Fruit fly (Drosophila melanogaster) whole organism, embryonic: ENCODE data around the gene CG3448.

ENCODE experiments used
- Atf3 ChIP-seq: fragments of 200-800 bp; sonication (Bioruptor generic); optimal IDR thresholded peaks from 3 replicates; lab custom pipeline; 2016; ENCODE audit warnings: missing biosample characterization, missing genetic modification characterization
- Bdp1 ChIP-seq: fragments of 200-800 bp; sonication (Bioruptor generic); optimal IDR thresholded peaks from 3 replicates; lab custom pipeline; 2016; ENCODE audit warnings: missing biosample characterization, missing genetic modification characterization
- CG11504 ChIP-seq: fragments of 200-800 bp; sonication (Bioruptor generic); optimal IDR thresholded peaks from 3 replicates; lab custom pipeline; 2019; ENCODE audit warnings: missing biosample characterization, mild to moderate bottlenecking, missing genetic modification characterization, moderate library complexity
- CG11723 ChIP-seq: fragments of 200-800 bp; sonication (Bioruptor generic); optimal IDR thresholded peaks from 2 replicates; lab custom pipeline; 2017; ENCODE audit warnings: missing biosample characterization, mild to moderate bottlenecking, missing genetic modification characterization
- CG1233 ChIP-seq: fragments of 200-800 bp; sonication (Bioruptor generic); optimal IDR thresholded peaks from 4 replicates; lab custom pipeline; 2018; ENCODE audit warnings: missing biosample characterization, mild to moderate bottlenecking, missing genetic modification characterization
- CG12391 ChIP-seq: fragments of 200-800 bp; sonication (Bioruptor generic); optimal IDR thresholded peaks from 3 replicates; lab custom pipeline; 2018; ENCODE audit warnings: missing biosample characterization, mild to moderate bottlenecking, missing genetic modification characterization, moderate library complexity
- CG12769 ChIP-seq: fragments of 200-800 bp; sonication (Bioruptor generic); optimal IDR thresholded peaks from 2 replicates; lab custom pipeline; 2019; ENCODE audit warnings: missing biosample characterization, mild to moderate bottlenecking, missing genetic modification characterization, moderate library complexity
- CG12942 ChIP-seq: fragments of 200-800 bp; sonication (Bioruptor generic); optimal IDR thresholded peaks from 3 replicates; lab custom pipeline; 2016; ENCODE audit warnings: missing biosample characterization, missing genetic modification characterization
- CG13424 ChIP-seq: fragments of 200-800 bp; sonication (Bioruptor generic); optimal IDR thresholded peaks from 2 replicates; lab custom pipeline; 2019; ENCODE audit warnings: missing biosample characterization, mild to moderate bottlenecking, missing genetic modification characterization, moderate library complexity
- CG13624 ChIP-seq: fragments of 200-800 bp; sonication (Bioruptor generic); optimal IDR thresholded peaks from 2 replicates; lab custom pipeline; 2016; ENCODE audit warnings: missing biosample characterization, missing genetic modification characterization
- CG1529 ChIP-seq: fragments of 200-800 bp; sonication (Bioruptor generic); optimal IDR thresholded peaks from 3 replicates; lab custom pipeline; 2018; ENCODE audit warnings: missing biosample characterization, missing genetic modification characterization
- CG17359 ChIP-seq: fragments of 200-800 bp; sonication (Bioruptor generic); optimal IDR thresholded peaks from 3 replicates; lab custom pipeline; 2018; ENCODE audit warnings: missing biosample characterization, mild to moderate bottlenecking, missing genetic modification characterization, moderate library complexity
- CG17361 ChIP-seq: fragments of 200-800 bp; sonication (Bioruptor generic); IDR thresholded peaks from 3 replicates; pipeline ENCODE4 v1.3.6; 2022; ENCODE audit warnings: missing biosample characterization, missing genetic modification characterization
- CG17912 ChIP-seq: fragments of 200-800 bp; sonication (Bioruptor generic); optimal IDR thresholded peaks from 2 replicates; lab custom pipeline; 2018; ENCODE audit warnings: missing biosample characterization, mild to moderate bottlenecking, missing genetic modification characterization
- CG1832 ChIP-seq: fragments of 200-800 bp; sonication (Bioruptor generic); optimal IDR thresholded peaks from 2 replicates; lab custom pipeline; 2017; ENCODE audit warnings: missing biosample characterization, mild to moderate bottlenecking, missing genetic modification characterization, inconsistent platforms
- CG31388 ChIP-seq: fragments of 200-800 bp; sonication (Bioruptor generic); optimal IDR thresholded peaks from 2 replicates; lab custom pipeline; 2016; ENCODE audit warnings: missing biosample characterization, missing genetic modification characterization
- CG33213 ChIP-seq: fragments of 200-800 bp; sonication (Bioruptor generic); optimal IDR thresholded peaks from 3 replicates; lab custom pipeline; 2016; ENCODE audit warnings: missing biosample characterization, missing genetic modification characterization
- CG4328 ChIP-seq: fragments of 200-800 bp; sonication (Bioruptor generic); optimal IDR thresholded peaks from 3 replicates; lab custom pipeline; 2017; ENCODE audit warnings: missing biosample characterization, missing genetic modification reagents, missing genetic modification characterization
- CG4424 ChIP-seq: fragments of 200-800 bp; sonication (Bioruptor generic); optimal IDR thresholded peaks from 3 replicates; lab custom pipeline; 2016; ENCODE audit warnings: missing biosample characterization, missing genetic modification characterization
- CG4617 ChIP-seq: fragments of 200-800 bp; sonication (Bioruptor generic); optimal IDR thresholded peaks from 3 replicates; lab custom pipeline; 2016; ENCODE audit warnings: missing biosample characterization, missing genetic modification characterization, borderline replicate concordance
- CG5180 ChIP-seq: fragments of 200-800 bp; sonication (Bioruptor generic); optimal IDR thresholded peaks from 3 replicates; lab custom pipeline; 2017; ENCODE audit warnings: missing biosample characterization, missing genetic modification characterization, mild to moderate bottlenecking, moderate library complexity, missing genetic modification reagents
- CG6765 ChIP-seq: fragments of 200-800 bp; sonication (Bioruptor generic); optimal IDR thresholded peaks from 3 replicates; lab custom pipeline; 2017; ENCODE audit warnings: missing biosample characterization, mild to moderate bottlenecking, missing genetic modification characterization
- CG8359 ChIP-seq: fragments of 200-800 bp; sonication (Bioruptor generic); optimal IDR thresholded peaks from 2 replicates; lab custom pipeline; 2017; ENCODE audit warnings: missing biosample characterization, mild to moderate bottlenecking, missing genetic modification characterization, borderline replicate concordance
- CG8924 ChIP-seq: fragments of 200-800 bp; optimal IDR thresholded peaks from 3 replicates; lab custom pipeline; 2019; ENCODE audit warnings: missing biosample characterization, mild to moderate bottlenecking, missing genetic modification characterization, moderate library complexity
- CrebB ChIP-seq: fragments of 200-800 bp; sonication (Bioruptor generic); optimal IDR thresholded peaks from 3 replicates; lab custom pipeline; 2018; ENCODE audit warnings: missing biosample characterization, mild to moderate bottlenecking, missing genetic modification characterization
- Dek ChIP-seq: fragments of 200-800 bp; sonication (Bioruptor generic); optimal IDR thresholded peaks from 3 replicates; lab custom pipeline; 2019; ENCODE audit warnings: missing biosample characterization, mild to moderate bottlenecking, missing genetic modification characterization, moderate library complexity
- E2f2 ChIP-seq: fragments of 200-800 bp; sonication (Bioruptor generic); IDR thresholded peaks from 2 replicates; pipeline ENCODE4 v1.3.6; 2022; ENCODE audit warnings: missing biosample characterization, missing genetic modification characterization
- Gsc ChIP-seq: fragments of 200-800 bp; sonication (Bioruptor generic); IDR thresholded peaks from 2 replicates; pipeline ENCODE4 v1.3.6; 2022; ENCODE audit warnings: missing biosample characterization, missing genetic modification characterization
- HLH3B ChIP-seq: fragments of 200-800 bp; sonication (Bioruptor generic); IDR thresholded peaks from 2 replicates; pipeline ENCODE4 v1.3.6; 2022; ENCODE audit warnings: missing biosample characterization, missing genetic modification characterization
- HLHmδ ChIP-seq: fragments of 200-800 bp; sonication (Bioruptor generic); optimal IDR thresholded peaks from 2 replicates; lab custom pipeline; 2018; ENCODE audit warnings: missing biosample characterization, mild to moderate bottlenecking, missing genetic modification characterization, moderate library complexity
- Hr3 ChIP-seq: fragments of 200-800 bp; sonication (Bioruptor generic); optimal IDR thresholded peaks from 3 replicates; lab custom pipeline; 2016; ENCODE audit warnings: missing biosample characterization, missing genetic modification characterization
- MBD-R2 ChIP-seq: fragments of 200-800 bp; sonication (Bioruptor generic); IDR thresholded peaks from 2 replicates; pipeline ENCODE4 v1.3.6; 2022; ENCODE audit warnings: missing biosample characterization, missing genetic modification characterization
- Optix ChIP-seq: fragments of 200-800 bp; sonication (Bioruptor generic); IDR thresholded peaks from 3 replicates; pipeline ENCODE4 v1.3.6; 2022; ENCODE audit warnings: missing biosample characterization, missing genetic modification characterization
- Ptx1 ChIP-seq: fragments of 200-800 bp; sonication (Bioruptor generic); IDR thresholded peaks from 2 replicates; pipeline ENCODE4 v1.3.6; 2022; ENCODE audit warnings: missing biosample characterization, missing genetic modification characterization
- Sin3A ChIP-seq: fragments of >200 bp; optimal IDR thresholded peaks from 2 replicates; lab custom pipeline; 2018
- Spps ChIP-seq: fragments of 200-800 bp; sonication (Bioruptor generic); optimal IDR thresholded peaks from 2 replicates; lab custom pipeline; 2018; ENCODE audit warnings: missing biosample characterization, mild to moderate bottlenecking, missing genetic modification characterization
- Sry-δ ChIP-seq: fragments of 200-800 bp; sonication (Bioruptor generic); optimal IDR thresholded peaks from 2 replicates; lab custom pipeline; 2016; ENCODE audit warnings: missing biosample characterization, missing genetic modification characterization
- chn ChIP-seq: fragments of 200-800 bp; sonication (Bioruptor generic); optimal IDR thresholded peaks from 2 replicates; lab custom pipeline; 2016; ENCODE audit warnings: missing biosample characterization, missing genetic modification characterization
- disco-r ChIP-seq: fragments of 200-800 bp; sonication (Bioruptor generic); optimal IDR thresholded peaks from 2 replicates; lab custom pipeline; 2016; ENCODE audit warnings: missing biosample characterization, missing genetic modification characterization
- fu2 ChIP-seq: fragments of 200-800 bp; sonication (Bioruptor generic); optimal IDR thresholded peaks from 2 replicates; lab custom pipeline; 2016; ENCODE audit warnings: missing biosample characterization, missing genetic modification characterization
- hth ChIP-seq: fragments of >200 bp; optimal IDR thresholded peaks from 2 replicates; lab custom pipeline; 2017; ENCODE audit warnings: inconsistent platforms
- klu ChIP-seq: fragments of 200-800 bp; sonication (Bioruptor generic); IDR thresholded peaks from 2 replicates; pipeline ENCODE4 v1.3.6; 2022; ENCODE audit warnings: missing biosample characterization, missing genetic modification characterization
- nmo ChIP-seq: fragments of 200-800 bp; sonication (Bioruptor generic); optimal IDR thresholded peaks from 2 replicates; lab custom pipeline; 2018; ENCODE audit warnings: missing biosample characterization, mild to moderate bottlenecking, missing genetic modification characterization, moderate library complexity
- org-1 ChIP-seq: fragments of 200-800 bp; sonication (Bioruptor generic); optimal IDR thresholded peaks from 2 replicates; lab custom pipeline; 2017; ENCODE audit warnings: missing biosample characterization, missing genetic modification characterization
- phol ChIP-seq: fragments of 200-800 bp; sonication (Bioruptor generic); optimal IDR thresholded peaks from 3 replicates; lab custom pipeline; 2018; ENCODE audit warnings: missing biosample characterization, mild to moderate bottlenecking, missing genetic modification characterization, moderate library complexity
- prd ChIP-seq, 3 experiments: fragments of >200 bp in 2 of 3; fragments of 200-800 bp in 1 of 3; sonication (Bioruptor generic) in 1 of 3; optimal IDR thresholded peaks in 2 of 3; IDR thresholded peaks in 1 of 3; 2 replicates in 2 of 3; 3 replicates in 1 of 3; pipeline versions ENCODE4 v1.3.6 to Lab custom; 2017 to 2022; ENCODE audit warnings: missing biosample characterization in 1 of 3, missing genetic modification characterization in 1 of 3
- ranshi ChIP-seq: fragments of 200-800 bp; sonication (Bioruptor generic); IDR thresholded peaks from 2 replicates; pipeline ENCODE4 v1.3.6; 2022; ENCODE audit warnings: missing biosample characterization, missing genetic modification characterization
- rib ChIP-seq: fragments of 200-800 bp; sonication (Bioruptor generic); IDR thresholded peaks from 2 replicates; pipeline ENCODE4 v1.3.6; 2022; ENCODE audit warnings: missing biosample characterization, missing genetic modification characterization
- so ChIP-seq: fragments of 200-800 bp; sonication (Bioruptor generic); IDR thresholded peaks from 3 replicates; pipeline ENCODE4 v1.3.6; 2022; ENCODE audit warnings: missing biosample characterization, missing genetic modification characterization
- zf30C ChIP-seq: fragments of 200-800 bp; sonication (Bioruptor generic); optimal IDR thresholded peaks from 3 replicates; lab custom pipeline; 2018; ENCODE audit warnings: missing biosample characterization, mild to moderate bottlenecking, missing genetic modification characterization
- zfh1 ChIP-seq: fragments of 200-800 bp; sonication (Bioruptor generic); IDR thresholded peaks from 3 replicates; pipeline ENCODE4 v1.3.6; 2022; ENCODE audit warnings: missing biosample characterization, missing genetic modification characterization

CG3448 gene

DNA sequence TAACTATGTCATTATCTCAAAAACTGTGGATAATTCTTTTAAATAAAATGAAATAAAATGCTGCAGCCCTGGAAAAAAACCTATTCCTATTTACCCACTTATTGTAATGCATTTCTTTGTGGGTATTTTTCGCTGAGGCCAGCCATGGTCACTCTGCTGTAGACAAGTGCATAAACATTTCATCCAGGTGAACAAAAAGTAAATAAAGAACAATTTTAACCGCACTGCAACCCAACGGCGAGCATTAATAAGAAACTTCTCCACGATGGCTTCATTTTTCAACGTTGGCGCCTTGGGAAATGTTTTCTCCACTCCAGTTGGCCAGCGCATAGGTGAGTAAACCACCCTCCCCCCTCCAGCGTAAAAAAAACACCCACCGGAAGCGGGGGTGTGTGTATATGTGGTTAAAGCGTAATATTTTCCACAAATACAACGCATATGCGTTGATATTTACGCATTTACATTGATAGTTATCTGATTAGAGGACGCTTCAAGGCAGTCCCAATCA, 4.6 kb downstream of the CG3448 start, which contains the start of gene CG3529 (continued):
- peak; percentile 84 for TF ChIP-seq CG4617
- TF ChIP-seq CG31388 = no peak
- TF ChIP-seq fu2 (GFP tag; lab: Kevin White, UChicago) = no peak
- TF ChIP-seq CG1233 (GFP tag; lab: Kevin White, UChicago) = no peak
- TF ChIP-seq CG8359 = no peak
- no peak for TF ChIP-seq Gsc
- no peak for TF ChIP-seq prd (optimal IDR thresholded peaks at IDR 0.05; lab: Kevin White, UChicago)
- no peak for TF ChIP-seq prd (GFP tag; IDR thresholded peaks at IDR 0.05; lab: Robert Waterston, UW)
- TF ChIP-seq CG1832 = no peak
- TF ChIP-seq chn (GFP tag; lab: Kevin White, UChicago) = peak; percentile 79
- TF ChIP-seq ranshi = 0 out of 2 replicates have a peak, but pooled peaks have one; percentile 8
- TF ChIP-seq HLH3B = no peak
- TF ChIP-seq Sin3A (lab: Kevin White, UChicago) = peak; percentile 25
- peak; percentile 39 for TF ChIP-seq Dek (tag; lab: Kevin White, UChicago)
- no peak for TF ChIP-seq hth (lab: Kevin White, UChicago)
- peak; percentile 36 for TF ChIP-seq E2f2 (GFP tag; lab: Robert Waterston, UW)
- peak; percentile 71 for TF ChIP-seq phol
- TF ChIP-seq disco-r (GFP tag; lab: Kevin White, UChicago) = peak; percentile 39
- TF ChIP-seq so (GFP tag; lab: Robert Waterston, UW) = 0 out of 3 replicates have a peak, but pooled peaks have one; percentile 28
- peak; percentile 9 for TF ChIP-seq Spps (tag; lab: Kevin White, UChicago)
- TF ChIP-seq CG8924 (tag; lab: Kevin White, UChicago) = peak; percentile 59
- TF ChIP-seq Sry-δ = peak; percentile 23
- TF ChIP-seq org-1 (GFP tag; lab: Kevin White, UChicago) = no peak
- TF ChIP-seq CG33213 = peak; percentile 42
- no peak for TF ChIP-seq Optix
- no peak for TF ChIP-seq HLHmδ (GFP tag; lab: Kevin White, UChicago)
- TF ChIP-seq CG4424 = peak; percentile 16
- TF ChIP-seq rib = no peak
- peak; percentile 34 for TF ChIP-seq nmo (GFP tag; lab: Kevin White, UChicago)
- peak; percentile 21 for TF ChIP-seq CG12769
- 0 out of 3 replicates have a peak, but pooled peaks have one; percentile 19 for TF ChIP-seq CG17361 (GFP tag; lab: Robert Waterston, UW)
- no peak for TF ChIP-seq CG1529 (GFP tag; lab: Kevin White, UChicago)
- TF ChIP-seq CG17359 (tag; lab: Kevin White, UChicago) = peak; percentile 13
- peak; percentile 13 for TF ChIP-seq CG11723
- TF ChIP-seq CG4328 (GFP tag; lab: Kevin White, UChicago) = peak; percentile 56
- TF ChIP-seq CrebB (tag; lab: Kevin White, UChicago) = peak; percentile 3
- TF ChIP-seq Ptx1 (GFP tag; lab: Robert Waterston, UW) = no peak
- TF ChIP-seq zfh1 (GFP tag; lab: Robert Waterston, UW) = no peak
- TF ChIP-seq Atf3 (GFP tag; lab: Kevin White, UChicago) = peak; percentile 23
- TF ChIP-seq CG5180 (GFP tag; lab: Kevin White, UChicago) = peak; percentile 45
- peak; percentile 32 for TF ChIP-seq CG13624
- TF ChIP-seq CG13424 = peak; percentile 47
- no peak for TF ChIP-seq CG12942 (GFP tag; lab: Kevin White, UChicago)
- peak; percentile 53; the same call in 1 of the 2 replicates for TF ChIP-seq MBD-R2 (GFP tag; lab: Robert Waterston, UW)
- TF ChIP-seq Hr3 (GFP tag; lab: Kevin White, UChicago) = no peak
- peak; percentile 72 for TF ChIP-seq klu (GFP tag; lab: Robert Waterston, UW)
- TF ChIP-seq zf30C = no peak
- peak; percentile 28 for TF ChIP-seq CG6765
- TF ChIP-seq CG17912 = no peak
- TF ChIP-seq CG11504 (tag; lab: Kevin White, UChicago) = peak; percentile 45
- TF ChIP-seq Bdp1 = peak; percentile 19
- TF ChIP-seq CG12391 (tag; lab: Kevin White, UChicago) = peak; percentile 39
